Worm (Caenorhabditis elegans) whole organism, L4 larva: ENCODE results near the gene T08D10.3.

Experiments used
- R02D3.7 ChIP-seq: fragments of 150-350 bp; sonication (generic microtip); optimal IDR thresholded peaks from 3 replicates; lab custom pipeline; 2014; ENCODE audit warnings: missing biosample characterization, missing genetic modification characterization
- ZK337.2 ChIP-seq: fragments of 200-800 bp; sonication (Bioruptor generic); IDR thresholded peaks from 2 replicates; pipeline ENCODE4 v1.3.6; 2022; ENCODE audit warnings: missing genetic modification reagents, missing genetic modification characterization, missing compliant biosample characterization
- ZK546.5 ChIP-seq, 2 experiments: sonication (generic microtip); optimal IDR thresholded peaks; 2 replicates each; lab custom pipeline; 2017; ENCODE audit warnings: missing biosample characterization in 2 of 2, missing genetic modification characterization in 2 of 2
- nhr-10 ChIP-seq: fragments of 150-350 bp; optimal IDR thresholded peaks from 2 replicates; lab custom pipeline; 2014; ENCODE audit warnings: missing biosample characterization, missing genetic modification characterization
- saeg-2 ChIP-seq: fragments of 200-800 bp; sonication (Bioruptor generic); IDR thresholded peaks from 2 replicates; pipeline ENCODE4 v1.3.6; 2022; ENCODE audit warnings: missing genetic modification reagents, missing genetic modification characterization, missing compliant biosample characterization
- zag-1 ChIP-seq: fragments of 150-350 bp; optimal IDR thresholded peaks from 2 replicates; lab custom pipeline; 2014; ENCODE audit warnings: missing biosample characterization, missing genetic modification characterization

- TF ChIP-seq ZK337.2 = no peak
- TF ChIP-seq zag-1 = no peak
- no peak for TF ChIP-seq nhr-10 (tag; lab: Kevin White, UChicago)
- TF ChIP-seq R02D3.7 (tag; lab: Kevin White, UChicago) = no peak
- TF ChIP-seq ZK546.5 (tag; optimal IDR thresholded peaks at IDR 0.05; lab: Kevin White, UChicago) = no peak
- no peak for TF ChIP-seq saeg-2 (GFP tag; lab: Robert Waterston, UW)
Observed at ce11 chrX:12004925-12005324, 49.7 kb downstream of the T08D10.3 start.
